Worm (Caenorhabditis elegans) whole organism, dauer: ENCODE measurements around the gene ZK1248.11.
"Not testable (repeated sequence)": the region's sequence is repeated elsewhere in the genome, so short reads cannot be mapped to it uniquely, and the experiment has no call there.

ENCODE experiments used
- unc-62 ChIP-seq: sonication (generic microtip); optimal IDR thresholded peaks from 2 replicates; lab custom pipeline; 2017; ENCODE audit warnings: missing biosample characterization, missing genetic modification reagents, missing genetic modification characterization

ZK1248.11 gene

ce11 chrII:5828486-5828885, at the start of gene ZK1248.11:
Gene ZK1248.11 (minus strand): TSS chrII:5828586.
- TF ChIP-seq unc-62 (GFP tag; lab: Kevin White, UChicago), result no peak

- not testable (repeated sequence) for TF ChIP-seq unc-62 (GFP tag; lab: Kevin White, UChicago)
These were observed 48.1 kb upstream of the ZK1248.11 start, which contains the start of gene F55C12.2 for ce11 chrII:5876511-5876910. Gene F55C12.2 (plus strand): TSS chrII:5876811.

ce11 chrII:5876053-5876452, 47.7 kb upstream of the ZK1248.11 start, which contains the start of gene F55C12.6:
Gene F55C12.6 (minus strand): TSS chrII:5876153.
- no peak for TF ChIP-seq unc-62 (GFP tag; lab: Kevin White, UChicago)

ce11 chrII:5874130-5874529, 45.7 kb upstream of the ZK1248.11 start:
- no peak for TF ChIP-seq unc-62 (GFP tag; lab: Kevin White, UChicago)

- no peak for TF ChIP-seq unc-62 (GFP tag; lab: Kevin White, UChicago)
These were observed 45.2 kb upstream of the ZK1248.11 start, which contains the start of gene tex-2 for ce11 chrII:5873564-5874070. Gene tex-2 (minus strand): TSS chrII:5873614.

ce11 chrII:5872414-5872813, 44.0 kb upstream of the ZK1248.11 start:
- TF ChIP-seq unc-62 (GFP tag; lab: Kevin White, UChicago), result no peak

ce11 chrII:5871508-5871907, 43.1 kb upstream of the ZK1248.11 start:
- no peak for TF ChIP-seq unc-62 (GFP tag; lab: Kevin White, UChicago)

ce11 chrII:5866920-5867319, 38.5 kb upstream of the ZK1248.11 start:
- no peak for TF ChIP-seq unc-62 (GFP tag; lab: Kevin White, UChicago)

- no peak for TF ChIP-seq unc-62 (GFP tag; lab: Kevin White, UChicago)
These were observed 37.3 kb upstream of the ZK1248.11 start, which contains the start of gene F55C12.19 for ce11 chrII:5865405-5866308. Gene F55C12.19 (plus strand): TSS chrII:5866139.

- no peak for TF ChIP-seq unc-62 (GFP tag; lab: Kevin White, UChicago)
These were observed 35.5 kb upstream of the ZK1248.11 start, which contains the start of gene tag-234 for ce11 chrII:5863893-5864292. Gene tag-234 (plus strand): TSS chrII:5864193.

ce11 chrII:5860621-5861020, 32.2 kb upstream of the ZK1248.11 start:
- no peak for TF ChIP-seq unc-62 (GFP tag; lab: Kevin White, UChicago)

ce11 chrII:5858322-5858721, 29.9 kb upstream of the ZK1248.11 start, which contains the start of gene F55C12.4:
Gene F55C12.4 (minus strand): TSS chrII:5858422.
- TF ChIP-seq unc-62 (GFP tag; lab: Kevin White, UChicago), result no peak

ce11 chrII:5854122-5854521, 25.7 kb upstream of the ZK1248.11 start, which contains the start of gene H41C03.1:
Gene H41C03.1 (plus strand): TSS chrII:5854422.
- no peak for TF ChIP-seq unc-62 (GFP tag; lab: Kevin White, UChicago)

ce11 chrII:5853261-5853660, 24.9 kb upstream of the ZK1248.11 start:
- TF ChIP-seq unc-62 (GFP tag; lab: Kevin White, UChicago), result no peak

- TF ChIP-seq unc-62 (GFP tag; lab: Kevin White, UChicago), result no peak
These were observed 23.6 kb upstream of the ZK1248.11 start, which contains the start of gene H41C03.2 for ce11 chrII:5852007-5852406. Gene H41C03.2 (minus strand): TSS chrII:5852107.

- TF ChIP-seq unc-62 (GFP tag; lab: Kevin White, UChicago), result no peak
These were observed 17.8 kb upstream of the ZK1248.11 start for ce11 chrII:5846181-5846580.
